Worm (Caenorhabditis elegans) whole organism, L4 larva: ENCODE data around the gene F09E10.5.
A peak's percentile ranks its signal among the peaks of the same experiment; 100 is the strongest.

ENCODE experiments used
- D1046.2 ChIP-seq: fragments of 200-800 bp; sonication (Bioruptor generic); IDR thresholded peaks from 2 replicates; pipeline ENCODE4 v1.3.6; 2022; ENCODE audit warnings: missing genetic modification characterization, missing compliant biosample characterization
- F10B5.3 ChIP-seq: sonication (generic microtip); optimal IDR thresholded peaks from 2 replicates; lab custom pipeline; 2016; ENCODE audit warnings: mild to moderate bottlenecking, missing genetic modification characterization, missing compliant biosample characterization
- T26A8.4 ChIP-seq: fragments of 200-800 bp; sonication (Bioruptor generic); IDR thresholded peaks from 2 replicates; pipeline ENCODE4 v1.3.6; 2022; ENCODE audit warnings: missing genetic modification characterization, missing compliant biosample characterization
- Y105C5A.15 ChIP-seq: fragments of 200-800 bp; sonication (Bioruptor generic); IDR thresholded peaks from 2 replicates; pipeline ENCODE4 v1.3.6; 2022; ENCODE audit warnings: missing genetic modification characterization, missing compliant biosample characterization
- Y5F2A.4 ChIP-seq: fragments of 200-800 bp; sonication (Bioruptor generic); optimal IDR thresholded peaks from 2 replicates; lab custom pipeline; 2018; ENCODE audit warnings: mild to moderate bottlenecking, missing genetic modification characterization, missing compliant biosample characterization
- Y75B8A.6 ChIP-seq: fragments of 200-800 bp; sonication (Bioruptor generic); IDR thresholded peaks from 2 replicates; pipeline ENCODE4 v1.3.6; 2022; ENCODE audit warnings: missing genetic modification reagents, missing genetic modification characterization, missing compliant biosample characterization
- aha-1 ChIP-seq: fragments of 150-350 bp; peaks from one replicate; lab custom pipeline; 2014; ENCODE audit warnings: missing biosample characterization, missing genetic modification characterization
- ctbp-1 ChIP-seq: fragments of 200-800 bp; sonication (Bioruptor generic); IDR thresholded peaks from 2 replicates; pipeline ENCODE4 v1.3.6; 2022; ENCODE audit warnings: missing genetic modification reagents, missing genetic modification characterization, missing compliant biosample characterization
- daf-16 ChIP-seq, 3 experiments: sonication (generic microtip); optimal IDR thresholded peaks; 2 replicates each; lab custom pipeline; 2016 to 2017; ENCODE audit warnings: missing genetic modification characterization in 3 of 3, missing genetic modification reagents in 3 of 3, mild to moderate bottlenecking in 2 of 3, missing compliant biosample characterization in 2 of 3, missing biosample characterization in 1 of 3, moderate library complexity in 1 of 3
- daf-19 ChIP-seq: fragments of 200-800 bp; sonication (Bioruptor generic); conservative IDR thresholded peaks from 2 replicates; pipeline ENCODE4 v1.3.6; 2022; ENCODE audit warnings: missing genetic modification characterization, missing compliant biosample characterization
- dmd-6 ChIP-seq: fragments of 200-800 bp; sonication (Bioruptor generic); IDR thresholded peaks from 2 replicates; pipeline ENCODE4 v1.3.6; 2022; ENCODE audit warnings: missing genetic modification reagents, missing genetic modification characterization, missing compliant biosample characterization
- duxl-1 ChIP-seq: sonication (generic microtip); optimal IDR thresholded peaks from 2 replicates; lab custom pipeline; 2016; ENCODE audit warnings: mild to moderate bottlenecking, missing genetic modification characterization, moderate library complexity, missing compliant biosample characterization; ENCODE audit not compliant: poor library complexity
- dve-1 ChIP-seq: sonication (generic microtip); optimal IDR thresholded peaks from 2 replicates; lab custom pipeline; 2017; ENCODE audit warnings: antibody characterized with exemption, mild to moderate bottlenecking, missing genetic modification characterization, missing compliant biosample characterization; ENCODE audit not compliant: insufficient read depth
- egl-43 ChIP-seq: fragments of 200-800 bp; sonication (Bioruptor generic); IDR thresholded peaks from 2 replicates; pipeline ENCODE4 v1.3.6; 2022; ENCODE audit warnings: missing genetic modification reagents, missing genetic modification characterization, missing compliant biosample characterization
- hlh-11 ChIP-seq: fragments of 200-800 bp; sonication (Bioruptor generic); optimal IDR thresholded peaks from 2 replicates; lab custom pipeline; 2018; ENCODE audit warnings: mild to moderate bottlenecking, missing genetic modification characterization, missing compliant biosample characterization
- hmg-1.1 ChIP-seq: fragments of 200-800 bp; sonication (Bioruptor generic); IDR thresholded peaks from 2 replicates; pipeline ENCODE4 v1.3.6; 2022; ENCODE audit warnings: missing genetic modification reagents, missing genetic modification characterization, missing compliant biosample characterization
- jun-1 ChIP-seq: fragments of 150-350 bp; optimal IDR thresholded peaks from 2 replicates; lab custom pipeline; 2014; ENCODE audit warnings: missing biosample characterization, missing genetic modification reagents, missing genetic modification characterization
- lin-1 ChIP-seq: fragments of 200-800 bp; sonication (Bioruptor generic); IDR thresholded peaks from 2 replicates; pipeline ENCODE4 v1.3.6; 2022; ENCODE audit warnings: missing genetic modification reagents, missing genetic modification characterization, missing compliant biosample characterization
- lsy-2 ChIP-seq, 2 experiments: fragments of 150-350 bp in 1 of 2; sonication (generic microtip) in 1 of 2; optimal IDR thresholded peaks; 2 replicates each; lab custom pipeline; 2014 to 2017; ENCODE audit warnings: missing biosample characterization in 2 of 2, missing genetic modification characterization in 2 of 2
- mep-1 ChIP-seq: fragments of 150-350 bp; sonication (generic microtip); optimal IDR thresholded peaks from 3 replicates; lab custom pipeline; 2014; ENCODE audit warnings: missing biosample characterization, missing genetic modification characterization
- mes-2 ChIP-seq: sonication (generic microtip); optimal IDR thresholded peaks from 2 replicates; lab custom pipeline; 2016; ENCODE audit warnings: missing genotype, mild to moderate bottlenecking, missing genetic modification characterization, missing compliant biosample characterization; ENCODE audit not compliant: poor library complexity, severe bottlenecking
- mxl-2 ChIP-seq: fragments of 200-800 bp; sonication (Bioruptor generic); conservative IDR thresholded peaks from 2 replicates; pipeline ENCODE4 v1.3.6; 2022; ENCODE audit warnings: missing genetic modification reagents, missing genetic modification characterization, missing compliant biosample characterization
- mxl-3 ChIP-seq: fragments of 200-800 bp; sonication (Bioruptor generic); optimal IDR thresholded peaks from 2 replicates; lab custom pipeline; 2018; ENCODE audit warnings: mild to moderate bottlenecking, missing genetic modification characterization, missing compliant biosample characterization
- nhr-102 ChIP-seq: sonication (generic microtip); optimal IDR thresholded peaks from 2 replicates; lab custom pipeline; 2016; ENCODE audit warnings: mild to moderate bottlenecking, missing genetic modification characterization, moderate library complexity, missing compliant biosample characterization
- nhr-237 ChIP-seq: sonication (generic microtip); optimal IDR thresholded peaks from 2 replicates; lab custom pipeline; 2017; ENCODE audit warnings: missing biosample characterization, missing genetic modification characterization
- nhr-48 ChIP-seq: sonication (generic microtip); optimal IDR thresholded peaks from 2 replicates; lab custom pipeline; 2016; ENCODE audit warnings: mild to moderate bottlenecking, missing genetic modification characterization, missing compliant biosample characterization
- pha-4 ChIP-seq, 2 experiments: fragments of 150-350 bp in 1 of 2; fragments of 200-800 bp in 1 of 2; sonication (Bioruptor generic) in 1 of 2; IDR thresholded peaks in 1 of 2; optimal IDR thresholded peaks in 1 of 2; 2 replicates each; pipeline versions ENCODE4 v1.3.6 to Lab custom; 2014 to 2022; ENCODE audit warnings: missing genetic modification characterization in 2 of 2, missing genetic modification reagents in 2 of 2, missing biosample characterization in 1 of 2, missing compliant biosample characterization in 1 of 2
- rbr-2 ChIP-seq: sonication (generic microtip); optimal IDR thresholded peaks from 2 replicates; lab custom pipeline; 2016; ENCODE audit warnings: missing genotype, missing genetic modification characterization, missing compliant biosample characterization
- spr-1 ChIP-seq: sonication (generic microtip); optimal IDR thresholded peaks from 2 replicates; lab custom pipeline; 2016; ENCODE audit warnings: mild to moderate bottlenecking, missing genetic modification characterization, missing compliant biosample characterization
- unc-62 ChIP-seq, 3 experiments: fragments of 150-350 bp in 1 of 3; sonication (generic microtip); optimal IDR thresholded peaks in 2 of 3; peaks in 1 of 3; 1 replicate in 1 of 3; 2 replicates in 2 of 3; lab custom pipeline; 2014 to 2017; ENCODE audit warnings: missing biosample characterization in 3 of 3, missing genetic modification characterization in 3 of 3, missing genetic modification reagents in 3 of 3, missing genotype in 1 of 3
- vab-7 ChIP-seq: fragments of 200-800 bp; sonication (Bioruptor generic); IDR thresholded peaks from 2 replicates; pipeline ENCODE4 v1.3.6; 2022; ENCODE audit warnings: missing genetic modification reagents, missing genetic modification characterization, missing compliant biosample characterization
- zfp-2 ChIP-seq: sonication (generic microtip); optimal IDR thresholded peaks from 2 replicates; lab custom pipeline; 2016; ENCODE audit warnings: mild to moderate bottlenecking, missing genetic modification characterization, missing compliant biosample characterization
- zip-2 ChIP-seq: fragments of 150-350 bp; optimal IDR thresholded peaks from 2 replicates; lab custom pipeline; 2014; ENCODE audit warnings: missing biosample characterization, missing genetic modification characterization

F09E10.5 gene

DNA sequence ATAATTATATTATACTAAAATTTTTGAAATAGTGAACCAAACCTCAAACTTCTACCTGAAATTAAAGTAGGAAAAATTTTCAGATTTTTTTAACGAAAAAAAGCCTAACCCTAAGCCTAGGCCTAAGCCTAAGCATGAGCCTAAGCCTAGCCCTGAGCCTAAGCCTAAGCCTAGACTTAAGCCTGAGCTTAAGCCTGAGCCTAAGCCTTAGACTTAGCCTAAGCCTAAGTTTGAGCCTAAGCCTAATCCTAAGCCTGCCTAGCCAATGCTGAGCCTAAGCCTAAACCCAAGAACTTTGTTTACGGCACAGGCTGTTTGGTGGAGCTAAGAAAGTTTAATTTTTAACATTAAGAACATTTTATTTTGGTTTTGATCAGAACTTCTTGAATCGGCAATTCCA, 1.8 kb upstream of the F09E10.5 start:
- TF ChIP-seq spr-1 (tag; lab: Kevin White, UChicago) (no peak), daf-19 (no peak), Y105C5A.15 (GFP tag; lab: Robert Waterston, UW) (no peak), daf-16 (GFP tag; optimal IDR thresholded peaks at IDR 0.05; lab: Kevin White, UChicago) (no peak), daf-16 (tag; optimal IDR thresholded peaks at IDR 0.05; lab: Kevin White, UChicago) (no peak)

ce11 chrX:1492174-1492573, 2.0 kb downstream of the F09E10.5 start:
- TF ChIP-seq mes-2 (tag; lab: Kevin White, UChicago) (peak; percentile 21), hlh-11 (tag; lab: Kevin White, UChicago) (peak; percentile 12), F10B5.3 (tag; lab: Kevin White, UChicago) (no peak), pha-4 (GFP tag; IDR thresholded peaks at IDR 0.05; lab: Robert Waterston, UW) (no peak), pha-4 (tag; optimal IDR thresholded peaks at IDR 0.05; lab: Kevin White, UChicago) (no peak), zip-2 (tag; lab: Kevin White, UChicago) (no peak), nhr-48 (no peak), rbr-2 (tag; lab: Kevin White, UChicago) (peak; percentile 16), nhr-102 (tag; lab: Kevin White, UChicago) (no peak), zfp-2 (tag; lab: Kevin White, UChicago) (no peak), Y5F2A.4 (GFP tag; lab: Kevin White, UChicago) (peak; percentile 20), ctbp-1 (GFP tag; lab: Robert Waterston, UW) (no peak), vab-7 (GFP tag; lab: Robert Waterston, UW) (no peak), lsy-2 (tag; optimal IDR thresholded peaks at IDR 0.05; lab: Kevin White, UChicago) (peak in 1 of 2 experiments; percentile 46), D1046.2 (GFP tag; lab: Robert Waterston, UW) (no peak), lin-1 (GFP tag; lab: Robert Waterston, UW) (no peak), mxl-3 (GFP tag; lab: Kevin White, UChicago) (peak; percentile 21), dve-1 (tag; lab: Kevin White, UChicago) (no peak), hmg-1.1 (GFP tag; lab: Robert Waterston, UW) (peak; percentile 36; the same call in 1 of the 2 replicates), mep-1 (no peak), daf-16 (GFP tag; optimal IDR thresholded peaks at IDR 0.05; lab: Kevin White, UChicago) (no peak), daf-16 (tag; optimal IDR thresholded peaks at IDR 0.05; lab: Kevin White, UChicago) (peak; percentile 11), dmd-6 (0 out of 2 replicates have a peak, but pooled peaks have one; percentile 12), duxl-1 (tag; lab: Kevin White, UChicago) (peak; percentile 64), egl-43 (GFP tag; lab: Robert Waterston, UW) (0 out of 2 replicates have a peak, but pooled peaks have one; percentile 21), Y75B8A.6 (GFP tag; lab: Robert Waterston, UW) (no peak), unc-62 (GFP tag; optimal IDR thresholded peaks at IDR 0.05 in 1 of 2; lab: Kevin White, UChicago) (no peak), unc-62 (tag; optimal IDR thresholded peaks at IDR 0.05; lab: Kevin White, UChicago) (no peak), jun-1 (tag; lab: Kevin White, UChicago) (peak; percentile 1), T26A8.4 (0 out of 2 replicates have a peak, but pooled peaks have one; percentile 55)

DNA sequence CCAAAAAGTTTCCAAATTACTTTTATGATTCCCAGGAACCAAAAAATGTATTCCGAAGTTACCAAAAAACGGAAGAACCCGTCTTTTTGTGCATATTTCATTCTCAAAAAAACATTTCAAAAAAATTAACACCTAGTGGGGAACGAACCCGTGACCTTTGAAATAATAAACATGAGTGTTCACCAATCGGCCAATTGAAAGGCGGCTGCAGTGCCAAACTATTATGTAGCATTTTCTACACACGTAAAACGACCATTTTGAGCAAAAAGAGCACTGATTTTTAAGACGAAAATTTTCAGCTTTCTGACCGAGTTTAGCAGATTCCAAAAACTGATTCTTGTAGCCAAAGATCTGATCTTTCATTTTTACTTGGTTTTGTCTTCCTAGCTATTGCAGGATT, 3.1 kb downstream of the F09E10.5 start:
- TF ChIP-seq aha-1 (tag; lab: Kevin White, UChicago) = peak; percentile 77
- TF ChIP-seq daf-16 (GFP tag; optimal IDR thresholded peaks at IDR 0.05; lab: Kevin White, UChicago) = no peak
- peak; percentile 8 for TF ChIP-seq daf-16 (tag; optimal IDR thresholded peaks at IDR 0.05; lab: Kevin White, UChicago)
- TF ChIP-seq mxl-2 (GFP tag; lab: Robert Waterston, UW) = no peak
- TF ChIP-seq egl-43 (GFP tag; lab: Robert Waterston, UW) = peak; percentile 45; the same call in 1 of the 2 replicates
- no peak for TF ChIP-seq nhr-237 (tag; lab: Kevin White, UChicago)
